Worm (Caenorhabditis elegans): ENCODE data around the gene Y71G10AR.4.

- no peak for TF ChIP-seq ces-1 (GFP tag; optimal IDR thresholded peaks at IDR 0.05)
- TF ChIP-seq lin-15B (tag; optimal IDR thresholded peaks at IDR 0.05): no peak
- no peak for TF ChIP-seq pag-3 (tag; optimal IDR thresholded peaks at IDR 0.05; ENCODE audit: borderline replicate concordance, insufficient read depth)
- TF ChIP-seq unc-62 (GFP tag; optimal IDR thresholded peaks at IDR 0.05): no peak
Observed at ce11 chrIV:2175291-2175690, 23.6 kb upstream of the Y71G10AR.4 start, which contains the start of gene C54E4.1.

Measured in whole organism, L1 larva.